Fruit fly (Drosophila melanogaster) whole organism, embryonic: ENCODE measurements around the gene Tbcd.
A peak's percentile ranks its signal among the peaks of the same experiment; 100 is the strongest.

Experiments
- Atf6 ChIP-seq: fragments of 200-800 bp; sonication (Bioruptor generic); IDR thresholded peaks from 2 replicates; pipeline ENCODE4 v1.3.6; 2022; ENCODE audit warnings: missing biosample characterization, missing genetic modification characterization
- CG11560 ChIP-seq: fragments of 200-800 bp; sonication (Bioruptor generic); IDR thresholded peaks from 3 replicates; pipeline ENCODE4 v1.3.6; 2022; ENCODE audit warnings: missing biosample characterization, missing genetic modification characterization
- CG2120 ChIP-seq: fragments of 200-800 bp; sonication (Bioruptor generic); optimal IDR thresholded peaks from 3 replicates; lab custom pipeline; 2016; ENCODE audit warnings: missing biosample characterization, missing genetic modification characterization
- CG30020 ChIP-seq: fragments of 200-800 bp; optimal IDR thresholded peaks from 2 replicates; lab custom pipeline; 2019; ENCODE audit warnings: missing biosample characterization, mild to moderate bottlenecking, missing genetic modification characterization, moderate library complexity
- CG30403 ChIP-seq: fragments of 200-800 bp; sonication (Bioruptor generic); optimal IDR thresholded peaks from 3 replicates; lab custom pipeline; 2016; ENCODE audit warnings: missing biosample characterization, missing genetic modification characterization
- CG3281 ChIP-seq: fragments of 200-800 bp; sonication (Bioruptor generic); optimal IDR thresholded peaks from 3 replicates; lab custom pipeline; 2017; ENCODE audit warnings: missing biosample characterization, mild to moderate bottlenecking, missing genetic modification characterization
- CG5245 ChIP-seq: fragments of 200-800 bp; sonication (Bioruptor generic); optimal IDR thresholded peaks from 3 replicates; lab custom pipeline; 2016; ENCODE audit warnings: missing biosample characterization, missing genetic modification characterization
- CG6254 ChIP-seq: fragments of 200-800 bp; sonication (Bioruptor generic); optimal IDR thresholded peaks from 3 replicates; lab custom pipeline; 2017; ENCODE audit warnings: mild to moderate bottlenecking, missing biosample characterization, missing genetic modification reagents, missing genetic modification characterization
- CG6689 ChIP-seq: fragments of 200-800 bp; sonication (Bioruptor generic); IDR thresholded peaks from 2 replicates; pipeline ENCODE4 v1.3.6; 2022; ENCODE audit warnings: missing biosample characterization, missing genetic modification characterization
- CG6765 ChIP-seq: fragments of 200-800 bp; sonication (Bioruptor generic); optimal IDR thresholded peaks from 3 replicates; lab custom pipeline; 2017; ENCODE audit warnings: missing biosample characterization, mild to moderate bottlenecking, missing genetic modification characterization
- Doc3 ChIP-seq: fragments of 200-800 bp; sonication (Bioruptor generic); IDR thresholded peaks from 3 replicates; pipeline ENCODE4 v1.3.6; 2022; ENCODE audit warnings: missing biosample characterization, missing genetic modification characterization; ENCODE audit not compliant: partially characterized antibody
- Drgx ChIP-seq: fragments of 200-800 bp; sonication (Bioruptor generic); IDR thresholded peaks from 2 replicates; pipeline ENCODE4 v1.3.6; 2022; ENCODE audit warnings: missing biosample characterization, missing genetic modification characterization
- E2f2 ChIP-seq: fragments of 200-800 bp; sonication (Bioruptor generic); IDR thresholded peaks from 2 replicates; pipeline ENCODE4 v1.3.6; 2022; ENCODE audit warnings: missing biosample characterization, missing genetic modification characterization
- ERR ChIP-seq: fragments of 200-800 bp; sonication (Bioruptor generic); optimal IDR thresholded peaks from 2 replicates; lab custom pipeline; 2016; ENCODE audit warnings: missing biosample characterization, missing genetic modification characterization
- GATAe ChIP-seq: fragments of 200-800 bp; sonication (Bioruptor generic); conservative IDR thresholded peaks from 2 replicates; pipeline ENCODE4 v1.3.6; 2022; ENCODE audit warnings: missing biosample characterization, missing genetic modification characterization
- MESR4 ChIP-seq: fragments of 200-800 bp; sonication (Bioruptor generic); optimal IDR thresholded peaks from 2 replicates; lab custom pipeline; 2018; ENCODE audit warnings: missing biosample characterization, mild to moderate bottlenecking, missing genetic modification characterization, moderate library complexity
- Mad ChIP-seq: fragments of 200-800 bp; sonication (Bioruptor generic); optimal IDR thresholded peaks from 2 replicates; lab custom pipeline; 2016; ENCODE audit warnings: missing biosample characterization, missing genetic modification characterization
- Med ChIP-seq: fragments of 200-800 bp; sonication (Bioruptor generic); peaks from one replicate; lab custom pipeline; 2016; ENCODE audit warnings: missing biosample characterization, missing genetic modification characterization, mild to moderate bottlenecking, inconsistent platforms, moderate library complexity
- Meics ChIP-seq: fragments of 200-800 bp; sonication (Bioruptor generic); optimal IDR thresholded peaks from 2 replicates; lab custom pipeline; 2017; ENCODE audit warnings: missing biosample characterization, mild to moderate bottlenecking, missing genetic modification characterization
- Neu2 ChIP-seq: fragments of 200-800 bp; sonication (Bioruptor generic); optimal IDR thresholded peaks from 3 replicates; lab custom pipeline; 2016; ENCODE audit warnings: missing biosample characterization, missing genetic modification characterization, borderline replicate concordance
- Poxn ChIP-seq: fragments of 200-800 bp; sonication (Bioruptor generic); IDR thresholded peaks from 2 replicates; pipeline ENCODE4 v1.3.6; 2022; ENCODE audit warnings: missing biosample characterization, missing genetic modification characterization
- Ptx1 ChIP-seq: fragments of 200-800 bp; sonication (Bioruptor generic); IDR thresholded peaks from 2 replicates; pipeline ENCODE4 v1.3.6; 2022; ENCODE audit warnings: missing biosample characterization, missing genetic modification characterization
- Rfx ChIP-seq: fragments of 200-800 bp; sonication (Bioruptor generic); IDR thresholded peaks from 2 replicates; pipeline ENCODE4 v1.3.6; 2022; ENCODE audit warnings: missing biosample characterization, missing genetic modification characterization
- Sry-β ChIP-seq: fragments of 200-800 bp; sonication (Bioruptor generic); optimal IDR thresholded peaks from 2 replicates; lab custom pipeline; 2018; ENCODE audit warnings: missing biosample characterization, mild to moderate bottlenecking, missing genetic modification characterization, moderate library complexity
- Usf ChIP-seq: fragments of 200-800 bp; sonication (Bioruptor generic); optimal IDR thresholded peaks from 2 replicates; lab custom pipeline; 2017; ENCODE audit warnings: missing genotype, missing biosample characterization, missing genetic modification characterization
- Xbp1 ChIP-seq: fragments of 200-800 bp; sonication (Bioruptor generic); optimal IDR thresholded peaks from 3 replicates; lab custom pipeline; 2016; ENCODE audit warnings: missing biosample characterization, mild to moderate bottlenecking, missing genetic modification characterization
- Xrp1 ChIP-seq: fragments of 200-800 bp; sonication (Bioruptor generic); IDR thresholded peaks from 2 replicates; pipeline ENCODE4 v1.3.6; 2022; ENCODE audit warnings: missing biosample characterization, missing genetic modification characterization
- ac ChIP-seq: fragments of 200-800 bp; sonication (Bioruptor generic); optimal IDR thresholded peaks from 3 replicates; lab custom pipeline; 2017; ENCODE audit warnings: missing biosample characterization, mild to moderate bottlenecking, missing genetic modification characterization
- bcd ChIP-seq: fragments of 200-800 bp; sonication (Bioruptor generic); optimal IDR thresholded peaks from 2 replicates; lab custom pipeline; 2017; ENCODE audit warnings: missing biosample characterization, mild to moderate bottlenecking, missing genetic modification characterization
- crp ChIP-seq, 2 experiments: fragments of 200-800 bp; sonication (Bioruptor generic); optimal IDR thresholded peaks; 2 replicates in 1 of 2; 3 replicates in 1 of 2; lab custom pipeline; 2017; ENCODE audit warnings: missing biosample characterization in 2 of 2, missing genetic modification characterization in 2 of 2, mild to moderate bottlenecking in 1 of 2, moderate library complexity in 1 of 2
- cwo ChIP-seq: fragments of 200-800 bp; sonication (Bioruptor generic); optimal IDR thresholded peaks from 3 replicates; lab custom pipeline; 2017; ENCODE audit warnings: missing biosample characterization, missing genetic modification characterization, mild to moderate bottlenecking, moderate library complexity, missing genetic modification reagents
- dan ChIP-seq: fragments of 200-800 bp; sonication (Bioruptor generic); IDR thresholded peaks from 2 replicates; pipeline ENCODE4 v1.3.6; 2022; ENCODE audit warnings: missing biosample characterization, missing genetic modification characterization
- dpn ChIP-seq, 2 experiments: fragments of 200-800 bp; sonication (Bioruptor generic); optimal IDR thresholded peaks; 3 replicates each; lab custom pipeline; 2016; ENCODE audit warnings: missing biosample characterization in 2 of 2, missing genetic modification characterization in 2 of 2
- gcm ChIP-seq: fragments of 200-800 bp; sonication (Bioruptor generic); optimal IDR thresholded peaks from 2 replicates; lab custom pipeline; 2019; ENCODE audit warnings: missing biosample characterization, mild to moderate bottlenecking, missing genetic modification characterization, moderate library complexity
- gem ChIP-seq: fragments of 200-800 bp; sonication (Bioruptor generic); optimal IDR thresholded peaks from 2 replicates; lab custom pipeline; 2019; ENCODE audit warnings: missing biosample characterization, mild to moderate bottlenecking, missing genetic modification characterization, moderate library complexity
- her ChIP-seq: fragments of 200-800 bp; sonication (Bioruptor generic); optimal IDR thresholded peaks from 2 replicates; lab custom pipeline; 2016; ENCODE audit warnings: missing biosample characterization, missing genetic modification characterization
- hkb ChIP-seq, 2 experiments: fragments of 200-800 bp in 1 of 2; fragments of >200 bp in 1 of 2; sonication (Bioruptor generic) in 1 of 2; IDR thresholded peaks in 1 of 2; optimal IDR thresholded peaks in 1 of 2; 2 replicates each; pipeline versions ENCODE4 v1.3.6 to Lab custom; 2017 to 2022; ENCODE audit warnings: missing biosample characterization in 1 of 2, missing genetic modification characterization in 1 of 2
- lilli ChIP-seq: fragments of 200-800 bp; sonication (Bioruptor generic); optimal IDR thresholded peaks from 3 replicates; lab custom pipeline; 2016; ENCODE audit warnings: missing biosample characterization, missing genetic modification characterization
- pan ChIP-seq, 4 experiments: fragments of >200 bp in 3 of 4; fragments of 200-800 bp in 1 of 4; sonication (Bioruptor generic) in 1 of 4; optimal IDR thresholded peaks in 3 of 4; IDR thresholded peaks in 1 of 4; 2 replicates each; pipeline versions ENCODE4 v1.3.6 to Lab custom; 2017 to 2022; ENCODE audit warnings: missing biosample characterization in 2 of 4, missing genetic modification characterization in 2 of 4, mixed read lengths in 1 of 4
- sens ChIP-seq: fragments of 200-800 bp; sonication (Bioruptor generic); peaks from one replicate; lab custom pipeline; 2016; ENCODE audit warnings: missing biosample characterization, missing genetic modification characterization
- slbo ChIP-seq: fragments of 200-800 bp; sonication (Bioruptor generic); IDR thresholded peaks from 2 replicates; pipeline ENCODE4 v1.3.6; 2022; ENCODE audit warnings: missing biosample characterization, missing genetic modification characterization
- tin ChIP-seq: fragments of 200-800 bp; sonication (Bioruptor generic); optimal IDR thresholded peaks from 3 replicates; lab custom pipeline; 2016; ENCODE audit warnings: missing biosample characterization, missing genetic modification characterization
- vvl ChIP-seq: fragments of 200-800 bp; sonication (Bioruptor generic); IDR thresholded peaks from 2 replicates; pipeline ENCODE4 v1.3.6; 2022; ENCODE audit warnings: missing biosample characterization, missing genetic modification characterization
- zen ChIP-seq: fragments of 200-800 bp; sonication (Bioruptor generic); optimal IDR thresholded peaks from 3 replicates; lab custom pipeline; 2018; ENCODE audit warnings: missing biosample characterization, mild to moderate bottlenecking, missing genetic modification characterization, moderate library complexity
- zen2 ChIP-seq: fragments of 200-800 bp; sonication (Bioruptor generic); IDR thresholded peaks from 3 replicates; pipeline ENCODE4 v1.3.6; 2022; ENCODE audit warnings: missing biosample characterization, missing genetic modification characterization; ENCODE audit not compliant: partially characterized antibody
- zfh2 ChIP-seq: fragments of 200-800 bp; sonication (Bioruptor generic); optimal IDR thresholded peaks from 2 replicates; lab custom pipeline; 2016; ENCODE audit warnings: missing biosample characterization, missing genetic modification characterization

Tbcd gene

dm6 chr2L:2131449-2132109 is 15.7 kb upstream of the Tbcd start (continued):
- TF ChIP-seq Doc3 (GFP tag; lab: Robert Waterston, UW) = no peak
- TF ChIP-seq sens = peak; percentile 49
- peak; percentile 11 for TF ChIP-seq gem
- no peak for TF ChIP-seq MESR4
- TF ChIP-seq Usf (GFP tag; lab: Kevin White, UChicago) = no peak
- peak; percentile 36; the same call in 1 of the 2 replicates for TF ChIP-seq Drgx
- TF ChIP-seq zen2 (GFP tag; lab: Robert Waterston, UW) = no peak

DNA sequence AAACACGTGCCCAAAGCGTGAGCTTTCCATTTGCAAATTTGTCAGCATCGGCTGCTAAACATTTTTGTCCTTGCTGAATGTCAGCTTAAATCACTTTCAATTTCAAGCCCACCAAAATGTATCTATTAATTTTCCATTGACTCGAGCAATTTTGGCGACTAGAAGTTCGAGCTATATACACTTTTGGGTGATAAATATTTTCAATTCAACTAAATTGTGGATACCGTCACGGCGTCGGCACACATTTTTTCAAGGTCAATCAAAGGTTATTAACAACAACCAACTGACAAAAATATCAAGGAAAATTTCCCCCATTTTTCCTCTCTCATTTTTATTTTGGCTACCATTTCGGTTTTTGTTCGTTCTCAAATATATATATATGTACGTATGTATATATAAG is 15.1 kb upstream of the Tbcd start:
- no peak for TF ChIP-seq CG30020 (tag; lab: Kevin White, UChicago)
- peak; percentile 46 for TF ChIP-seq cwo
- TF ChIP-seq Mad = no peak
- peak; percentile 83 for TF ChIP-seq ERR (GFP tag; lab: Kevin White, UChicago)

- TF ChIP-seq crp (GFP tag; optimal IDR thresholded peaks at IDR 0.05; lab: Kevin White, UChicago) (no peak), CG3281 (GFP tag; lab: Kevin White, UChicago) (peak; percentile 49), CG5245 (no peak), Xbp1 (GFP tag; lab: Kevin White, UChicago) (peak; percentile 33), Ptx1 (GFP tag; lab: Robert Waterston, UW) (0 out of 2 replicates have a peak, but pooled peaks have one; percentile 20), her (GFP tag; lab: Kevin White, UChicago) (peak; percentile 37), Poxn (no peak), Rfx (GFP tag; lab: Robert Waterston, UW) (peak; percentile 31), dpn (GFP tag; optimal IDR thresholded peaks at IDR 0.05; lab: Kevin White, UChicago) (peak; percentile 19 to 24), lilli (peak; percentile 36), bcd (GFP tag; lab: Kevin White, UChicago) (peak; percentile 9), CG30403 (GFP tag; lab: Kevin White, UChicago) (no peak), Neu2 (GFP tag; lab: Kevin White, UChicago) (no peak), hkb (optimal IDR thresholded peaks at IDR 0.05; lab: Kevin White, UChicago) (no peak), hkb (GFP tag; IDR thresholded peaks at IDR 0.05; lab: Robert Waterston, UW) (peak; percentile 32; the same call in 1 of the 2 replicates), tin (GFP tag; lab: Kevin White, UChicago) (no peak), ac (GFP tag; lab: Kevin White, UChicago) (no peak), CG6765 (GFP tag; lab: Kevin White, UChicago) (no peak), CG11560 (tag; lab: Robert Waterston, UW) (no peak), Atf6 (GFP tag; lab: Robert Waterston, UW) (peak; percentile 43; the same call in 1 of the 2 replicates), Xrp1 (no peak), vvl (GFP tag; lab: Robert Waterston, UW) (0 out of 2 replicates have a peak, but pooled peaks have one; percentile 15), zen (tag; lab: Kevin White, UChicago) (no peak), GATAe (GFP tag; lab: Robert Waterston, UW) (peak; percentile 37; the same call in 1 of the 2 replicates), CG2120 (peak; percentile 64), Med (GFP tag; lab: Kevin White, UChicago) (peak; percentile 84), slbo (GFP tag; lab: Robert Waterston, UW) (peak; percentile 59), CG6689 (GFP tag; lab: Robert Waterston, UW) (0 out of 2 replicates have a peak, but pooled peaks have one; percentile 5), CG6254 (GFP tag; lab: Kevin White, UChicago) (no peak), pan (optimal IDR thresholded peaks at IDR 0.05; lab: Kevin White, UChicago) (no peak), pan (GFP tag; optimal IDR thresholded peaks at IDR 0.05 in 1 of 2, IDR thresholded peaks at IDR 0.05 in 1 of 2) (peak in 1 of 2 experiments; percentile 22), E2f2 (peak; percentile 20; the same call in 1 of the 2 replicates), Meics (GFP tag; lab: Kevin White, UChicago) (peak; percentile 58), gcm (GFP tag; lab: Kevin White, UChicago) (no peak), dan (GFP tag; lab: Robert Waterston, UW) (no peak), zfh2 (peak; percentile 49), Sry-β (GFP tag; lab: Kevin White, UChicago) (no peak)
These were observed 14.3 kb upstream of the Tbcd start for dm6 chr2L:2133009-2133408.
